Worm (Caenorhabditis elegans) whole organism, mixed stage, embryonic: Measurements from ENCODE around the gene elpc-4.

Experiments
- nhr-76 ChIP-seq: sonication (generic microtip); optimal IDR thresholded peaks from 2 replicates; lab custom pipeline; 2017; ENCODE audit warnings: missing biosample characterization, missing genetic modification characterization
- ztf-11 ChIP-seq: fragments of 150-350 bp; optimal IDR thresholded peaks from 2 replicates; lab custom pipeline; 2014; ENCODE audit warnings: missing biosample characterization, missing genetic modification characterization

DNA sequence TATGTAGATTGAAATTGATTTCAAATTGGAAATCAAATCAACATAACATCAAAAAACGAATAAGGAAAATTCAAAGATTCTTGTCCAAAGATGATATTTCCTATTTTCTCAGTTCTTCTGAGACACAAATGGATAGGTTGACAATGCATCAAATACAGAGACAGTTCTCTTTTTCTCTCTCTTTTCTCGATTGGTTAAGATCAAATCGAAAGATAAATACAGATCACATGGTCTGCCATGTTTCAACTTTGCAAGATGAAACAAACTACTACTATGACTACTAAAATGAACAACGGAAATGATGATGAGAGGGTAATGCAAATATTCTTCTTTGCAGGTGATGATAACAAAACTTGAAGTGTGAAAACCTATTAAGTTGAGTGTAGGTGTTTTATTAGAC lies 19.7 kb downstream of the elpc-4 start:
- TF ChIP-seq ztf-11 (tag; lab: Kevin White, UChicago) (no peak), nhr-76 (tag; lab: Kevin White, UChicago) (no peak)
